In the genomic region with DNA sequence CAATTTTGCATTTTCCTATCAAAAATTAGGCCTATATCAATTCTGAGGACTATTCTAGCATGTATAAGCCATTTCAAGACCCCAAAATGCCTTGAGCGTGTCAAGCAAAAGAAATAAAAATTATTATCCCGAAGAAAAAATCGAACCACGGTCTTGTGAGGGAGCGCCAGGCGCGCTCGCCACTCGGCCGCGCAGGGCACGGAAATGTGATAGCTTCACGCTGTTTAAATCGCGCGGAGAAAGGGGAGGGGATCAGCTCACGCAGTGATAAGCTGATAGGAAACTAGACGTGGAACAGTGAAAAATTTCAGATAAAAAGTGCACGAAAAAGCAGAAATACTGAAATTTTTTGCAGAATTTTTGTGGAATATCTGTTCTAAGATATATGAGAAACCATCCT, we compare ENCODE assay signal across 5 worm cellular contexts.
TF ChIP-seq lines count a peak whose summit lies in the region.

No protein-coding gene starts in this region.

TF ChIP-seq in whole organism, L1 larva, 84 proteins besides CTCF, POLR2A, EP300 and RAD21 (continues in another document):
- TF ChIP-seq xbp-1 (tag; optimal IDR thresholded peaks at IDR 0.05; lab: Kevin White, UChicago): peak; percentile 6
- TF ChIP-seq nhr-85 (tag; lab: Kevin White, UChicago): no peak
- peak; percentile 62 for TF ChIP-seq nhr-71 (tag; optimal IDR thresholded peaks at IDR 0.05; lab: Kevin White, UChicago)
- TF ChIP-seq nhr-237 (tag; optimal IDR thresholded peaks at IDR 0.05; lab: Kevin White, UChicago): no peak
- no peak for TF ChIP-seq isw-1 (GFP tag; IDR thresholded peaks at IDR 0.05; lab: Robert Waterston, UW)
- peak; percentile 73 for TF ChIP-seq nhr-47 (tag; optimal IDR thresholded peaks at IDR 0.05; lab: Kevin White, UChicago)
- TF ChIP-seq skn-1 (tag; optimal IDR thresholded peaks at IDR 0.05; lab: Kevin White, UChicago): peak; percentile 73
- TF ChIP-seq efl-1 (optimal IDR thresholded peaks at IDR 0.05; lab: Kevin White, UChicago): peak in 1 of 2 experiments; percentile 21
- no peak for TF ChIP-seq efl-1 (GFP tag; optimal IDR thresholded peaks at IDR 0.05 in 1 of 2; lab: Kevin White, UChicago)
- no peak for TF ChIP-seq irx-1 (tag; optimal IDR thresholded peaks at IDR 0.05; lab: Kevin White, UChicago)
- TF ChIP-seq mef-2 (tag; optimal IDR thresholded peaks at IDR 0.05; lab: Kevin White, UChicago): no peak
- peak; percentile 25 for TF ChIP-seq tbx-2 (tag; optimal IDR thresholded peaks at IDR 0.05; lab: Kevin White, UChicago)
- TF ChIP-seq unc-86 (tag; optimal IDR thresholded peaks at IDR 0.05; lab: Kevin White, UChicago): no peak
- TF ChIP-seq mdl-1 (tag; optimal IDR thresholded peaks at IDR 0.05; lab: Kevin White, UChicago): peak in 1 of 2 experiments; percentile 15
- no peak for TF ChIP-seq mab-9 (GFP tag; IDR thresholded peaks at IDR 0.05; lab: Robert Waterston, UW)
- TF ChIP-seq dpl-1 (GFP tag; optimal IDR thresholded peaks at IDR 0.05; lab: Kevin White, UChicago): peak in 2 of 3 experiments; percentile 11 to 15
- no peak for TF ChIP-seq aly-2 (tag; optimal IDR thresholded peaks at IDR 0.05; lab: Kevin White, UChicago)
- no peak for TF ChIP-seq F16B12.6 (tag; optimal IDR thresholded peaks at IDR 0.05; lab: Kevin White, UChicago)

TF ChIP-seq in whole organism, L3 larva, 47 proteins besides CTCF, POLR2A, EP300 and RAD21:
- no peak for TF ChIP-seq sea-2 (GFP tag; optimal IDR thresholded peaks at IDR 0.05; lab: Kevin White, UChicago)
- no peak for TF ChIP-seq nhr-67 (tag; optimal IDR thresholded peaks at IDR 0.05; lab: Kevin White, UChicago)
- TF ChIP-seq hmg-11 (tag; optimal IDR thresholded peaks at IDR 0.05; lab: Kevin White, UChicago): peak; percentile 67
- TF ChIP-seq nhr-12 (tag; optimal IDR thresholded peaks at IDR 0.05; lab: Kevin White, UChicago): no peak
- TF ChIP-seq elt-3 (tag; optimal IDR thresholded peaks at IDR 0.05; lab: Kevin White, UChicago): no peak
- peak; percentile 19 for TF ChIP-seq tbx-2 (tag; optimal IDR thresholded peaks at IDR 0.05; lab: Kevin White, UChicago)
- TF ChIP-seq ztf-4 (tag; optimal IDR thresholded peaks at IDR 0.05; lab: Kevin White, UChicago): no peak
- no peak for TF ChIP-seq R02D3.7 (tag; optimal IDR thresholded peaks at IDR 0.05; lab: Kevin White, UChicago)
- TF ChIP-seq ceh-9 (tag; optimal IDR thresholded peaks at IDR 0.05; lab: Kevin White, UChicago): no peak
- no peak for TF ChIP-seq nhr-28 (tag; optimal IDR thresholded peaks at IDR 0.05; lab: Kevin White, UChicago)
- TF ChIP-seq zag-1 (tag; optimal IDR thresholded peaks at IDR 0.05; lab: Kevin White, UChicago): no peak
- no peak for TF ChIP-seq pqm-1 (tag; optimal IDR thresholded peaks at IDR 0.05; lab: Kevin White, UChicago)
- TF ChIP-seq lsy-12 (tag; optimal IDR thresholded peaks at IDR 0.05; lab: Kevin White, UChicago): peak; percentile 87

TF ChIP-seq in whole organism, early embryonic, 17 proteins besides CTCF, POLR2A, EP300 and RAD21:
- TF ChIP-seq tbx-37 (GFP tag; conservative IDR thresholded peaks at IDR 0.05; lab: Robert Waterston, UW): peak; percentile 81
- TF ChIP-seq hnd-1 (tag; optimal IDR thresholded peaks at IDR 0.05; lab: Kevin White, UChicago): peak; percentile 61
- peak; percentile 26 for TF ChIP-seq ceh-13 (GFP tag; optimal IDR thresholded peaks at IDR 0.05; lab: Kevin White, UChicago)
- peak; percentile 42 for TF ChIP-seq B0310.2 (tag; optimal IDR thresholded peaks at IDR 0.05; lab: Kevin White, UChicago)
- peak; percentile 78 for TF ChIP-seq scrt-1 (GFP tag; IDR thresholded peaks at IDR 0.05; lab: Robert Waterston, UW)
- peak; percentile 72 for TF ChIP-seq flt-1 (GFP tag; IDR thresholded peaks at IDR 0.05; lab: Robert Waterston, UW)
- TF ChIP-seq ceh-36 (tag; optimal IDR thresholded peaks at IDR 0.05; lab: Kevin White, UChicago): peak; percentile 55
- no peak for TF ChIP-seq ama-1 (optimal IDR thresholded peaks at IDR 0.05; lab: Kevin White, UChicago)
- peak; percentile 57 for TF ChIP-seq hmg-4 (GFP tag; optimal IDR thresholded peaks at IDR 0.05; lab: Kevin White, UChicago)
- TF ChIP-seq ets-7 (tag; optimal IDR thresholded peaks at IDR 0.05; lab: Kevin White, UChicago): no peak
- TF ChIP-seq tbx-11 (GFP tag; IDR thresholded peaks at IDR 0.05; lab: Robert Waterston, UW): peak; percentile 64
- TF ChIP-seq F13C5.2 (tag; optimal IDR thresholded peaks at IDR 0.05; lab: Kevin White, UChicago): peak; percentile 67
- TF ChIP-seq aly-1 (tag; optimal IDR thresholded peaks at IDR 0.05; lab: Kevin White, UChicago): no peak
- TF ChIP-seq sea-1 (GFP tag; conservative IDR thresholded peaks at IDR 0.05; lab: Robert Waterston, UW): peak; percentile 75
- peak; percentile 77 for TF ChIP-seq pes-1 (GFP tag; IDR thresholded peaks at IDR 0.05; lab: Robert Waterston, UW)
TF ChIP-seq in whole organism, early embryonic: peak in this region for 12.

TF ChIP-seq in whole organism, midembryonic, 9 proteins besides CTCF, POLR2A, EP300 and RAD21:
- peak; percentile 88 for TF ChIP-seq flt-1 (GFP tag; IDR thresholded peaks at IDR 0.05; lab: Robert Waterston, UW)
- TF ChIP-seq cog-1 (tag; optimal IDR thresholded peaks at IDR 0.05; lab: Kevin White, UChicago): peak; percentile 3
- TF ChIP-seq ztf-23 (GFP tag; IDR thresholded peaks at IDR 0.05; lab: Robert Waterston, UW): peak; percentile 87
- peak; percentile 84 for TF ChIP-seq tab-1 (GFP tag; IDR thresholded peaks at IDR 0.05; lab: Robert Waterston, UW)
- TF ChIP-seq klf-2 (GFP tag; conservative IDR thresholded peaks at IDR 0.05; lab: Robert Waterston, UW): peak; percentile 66
- peak; percentile 7 for TF ChIP-seq med-1 (GFP tag; optimal IDR thresholded peaks at IDR 0.05; lab: Kevin White, UChicago; ENCODE audit: insufficient read depth)
- peak; percentile 29; the same call in 1 of the 2 replicates for TF ChIP-seq ref-1 (GFP tag; conservative IDR thresholded peaks at IDR 0.05; lab: Robert Waterston, UW)
- peak; percentile 60 for TF ChIP-seq ztf-29 (GFP tag; IDR thresholded peaks at IDR 0.05; lab: Robert Waterston, UW)
- peak; percentile 67; the same call in 1 of the 2 replicates for TF ChIP-seq T22C8.4 (GFP tag; IDR thresholded peaks at IDR 0.05; lab: Robert Waterston, UW)

TF ChIP-seq in whole organism, young adult, 124 proteins besides CTCF, POLR2A, EP300 and RAD21 (continues in another document):
- TF ChIP-seq Y56A3A.18 (GFP tag; IDR thresholded peaks at IDR 0.05; lab: Robert Waterston, UW) (peak; percentile 76), somi-1 (GFP tag; optimal IDR thresholded peaks at IDR 0.05; lab: Kevin White, UChicago) (peak; percentile 50), snpc-4 (GFP tag; optimal IDR thresholded peaks at IDR 0.05; lab: Kevin White, UChicago) (peak; percentile 56), snpc-4 (tag; optimal IDR thresholded peaks at IDR 0.05; lab: Kevin White, UChicago) (peak in 3 of 4 experiments; percentile 63 to 71 (median 70)), F55B11.4 (tag; optimal IDR thresholded peaks at IDR 0.05; lab: Kevin White, UChicago; ENCODE audit: borderline replicate concordance, insufficient read depth) (no peak), tbx-9 (tag; optimal IDR thresholded peaks at IDR 0.05; lab: Kevin White, UChicago; ENCODE audit: borderline replicate concordance) (no peak), ceh-27 (GFP tag; optimal IDR thresholded peaks at IDR 0.05; lab: Kevin White, UChicago) (peak; percentile 50), ZK185.1 (tag; optimal IDR thresholded peaks at IDR 0.05; lab: Kevin White, UChicago; ENCODE audit: poor library complexity, severe bottlenecking) (no peak), ets-4 (GFP tag; optimal IDR thresholded peaks at IDR 0.05; lab: Kevin White, UChicago) (peak; percentile 37), zfh-2 (GFP tag; conservative IDR thresholded peaks at IDR 0.05; lab: Robert Waterston, UW) (peak; percentile 87), ztf-28 (GFP tag; IDR thresholded peaks at IDR 0.05; lab: Robert Waterston, UW) (0 out of 2 replicates have a peak, but pooled peaks have one; percentile 64), F23B12.7 (tag; optimal IDR thresholded peaks at IDR 0.05; lab: Kevin White, UChicago; ENCODE audit: insufficient read depth) (peak; percentile 54), rpc-1 (optimal IDR thresholded peaks at IDR 0.05; lab: Kevin White, UChicago) (peak; percentile 91), rpc-1 (tag; optimal IDR thresholded peaks at IDR 0.05; lab: Kevin White, UChicago) (peak; percentile 98), T07F8.4 (tag; optimal IDR thresholded peaks at IDR 0.05; lab: Kevin White, UChicago) (peak; percentile 56), tlf-1 (GFP tag; optimal IDR thresholded peaks at IDR 0.05; lab: Kevin White, UChicago) (peak; percentile 31), ztf-26 (tag; optimal IDR thresholded peaks at IDR 0.05; lab: Kevin White, UChicago) (peak; percentile 64), athp-1 (tag; optimal IDR thresholded peaks at IDR 0.05; lab: Kevin White, UChicago) (peak; percentile 44), hrde-1 (tag; optimal IDR thresholded peaks at IDR 0.05; lab: Kevin White, UChicago; ENCODE audit: borderline replicate concordance) (peak; percentile 40), unc-62 (GFP tag; optimal IDR thresholded peaks at IDR 0.05; lab: Kevin White, UChicago) (no peak), ceh-40 (GFP tag; IDR thresholded peaks at IDR 0.05; lab: Robert Waterston, UW) (no peak), lin-26 (GFP tag; IDR thresholded peaks at IDR 0.05; lab: Robert Waterston, UW) (peak; percentile 84), Y95B8A.8 (GFP tag; IDR thresholded peaks at IDR 0.05; lab: Robert Waterston, UW) (peak; percentile 60; the same call in 1 of the 2 replicates), D2030.7 (GFP tag; IDR thresholded peaks at IDR 0.05; lab: Robert Waterston, UW) (peak; percentile 67), die-1 (tag; optimal IDR thresholded peaks at IDR 0.05; lab: Kevin White, UChicago) (peak; percentile 86), B0261.1 (tag; optimal IDR thresholded peaks at IDR 0.05; lab: Kevin White, UChicago) (peak; percentile 96), cebp-1 (GFP tag; IDR thresholded peaks at IDR 0.05; lab: Robert Waterston, UW) (no peak), cebp-1 (tag; optimal IDR thresholded peaks at IDR 0.05; lab: Kevin White, UChicago) (no peak), ztf-6 (GFP tag; IDR thresholded peaks at IDR 0.05; lab: Robert Waterston, UW) (no peak), attf-3 (GFP tag; conservative IDR thresholded peaks at IDR 0.05; lab: Robert Waterston, UW) (no peak), nfya-2 (GFP tag; IDR thresholded peaks at IDR 0.05; lab: Robert Waterston, UW) (no peak), F33H1.4 (GFP tag; IDR thresholded peaks at IDR 0.05; lab: Robert Waterston, UW) (no peak), ceh-91 (GFP tag; IDR thresholded peaks at IDR 0.05; lab: Robert Waterston, UW) (no peak), F10E7.11 (tag; optimal IDR thresholded peaks at IDR 0.05; lab: Kevin White, UChicago) (no peak), cebp-2 (GFP tag; IDR thresholded peaks at IDR 0.05; lab: Robert Waterston, UW) (0 out of 2 replicates have a peak, but pooled peaks have one; percentile 23), snpc-1.3 (tag; optimal IDR thresholded peaks at IDR 0.05; lab: Kevin White, UChicago; ENCODE audit: insufficient read depth) (peak; percentile 89), K12H6.12 (tag; optimal IDR thresholded peaks at IDR 0.05; lab: Kevin White, UChicago) (peak; percentile 5)

Comparison
In these comparisons a context has a peak if more than half of its experiments do, and no peak if none do; other contexts are left out.
1. Of the 8 proteins assayed by ChIP-seq in both whole organism, young adult and whole organism, L1 larva: peak only in whole organism, young adult: ama-1 and unc-130; only in whole organism, L1 larva: dpl-1; in both: nhr-90 and snpc-4; in neither: 1; mixed calls (peak in some experiments, not most) for 2.